Fruit fly (Drosophila melanogaster): Measurements from ENCODE around the gene PolG1.

The PolG1 gene

dm6 chr2L:13803805-13804560, 23.6 kb downstream of the PolG1 start:
- TF ChIP-seq CG34422 (GFP tag; IDR thresholded peaks at IDR 0.05) (no peak), CG18011 (GFP tag; optimal IDR thresholded peaks at IDR 0.05) (no peak), CG12769 (tag; optimal IDR thresholded peaks at IDR 0.05) (peak; percentile 38), CG32772 (GFP tag; IDR thresholded peaks at IDR 0.05) (no peak), sd (tag; optimal IDR thresholded peaks at IDR 0.05) (peak; percentile 75), Hsf (GFP tag; optimal IDR thresholded peaks at IDR 0.05) (no peak), cwo (GFP tag; optimal IDR thresholded peaks at IDR 0.05) (no peak), CG7987 (GFP tag; optimal IDR thresholded peaks at IDR 0.05) (peak; percentile 94), Deaf1 (tag; optimal IDR thresholded peaks at IDR 0.05) (peak; percentile 82), gro (GFP tag; optimal IDR thresholded peaks at IDR 0.05) (peak; percentile 31), Xrp1 (GFP tag; IDR thresholded peaks at IDR 0.05) (no peak), Med (GFP tag) (peak; percentile 64), CG1233 (GFP tag; optimal IDR thresholded peaks at IDR 0.05) (no peak), az2 (GFP tag; optimal IDR thresholded peaks at IDR 0.05) (no peak), CG18599 (GFP tag; optimal IDR thresholded peaks at IDR 0.05) (peak; percentile 26), CG2678 (tag; optimal IDR thresholded peaks at IDR 0.05) (no peak), BtbVII (GFP tag; optimal IDR thresholded peaks at IDR 0.05) (peak; percentile 10), grn (GFP tag; optimal IDR thresholded peaks at IDR 0.05) (peak; percentile 50), Sry-β (GFP tag; optimal IDR thresholded peaks at IDR 0.05) (no peak), kni (GFP tag; optimal IDR thresholded peaks at IDR 0.05) (no peak), CG16863 (GFP tag; optimal IDR thresholded peaks at IDR 0.05) (no peak), lbe (GFP tag; optimal IDR thresholded peaks at IDR 0.05) (no peak), gcm2 (GFP tag; optimal IDR thresholded peaks at IDR 0.05) (no peak), exex (tag; optimal IDR thresholded peaks at IDR 0.05) (peak; percentile 93), danr (GFP tag; IDR thresholded peaks at IDR 0.05) (no peak), p53 (GFP tag; optimal IDR thresholded peaks at IDR 0.05) (no peak), so (GFP tag; IDR thresholded peaks at IDR 0.05) (peak; percentile 22; the same call in 1 of the 3 replicates), Jarid2 (GFP tag; optimal IDR thresholded peaks at IDR 0.05) (peak; percentile 25), vvl (GFP tag; IDR thresholded peaks at IDR 0.05) (no peak), HHEX (GFP tag; optimal IDR thresholded peaks at IDR 0.05) (peak; percentile 6)

- TF ChIP-seq Pdp1 (GFP tag; optimal IDR thresholded peaks at IDR 0.05), result peak in 1 of 2 experiments; percentile 80
- peak; percentile 47 for TF ChIP-seq sens (GFP tag)
- TF ChIP-seq chinmo (GFP tag; IDR thresholded peaks at IDR 0.05; ENCODE audit: partially characterized antibody), result peak; percentile 93
- no peak for TF ChIP-seq danr (GFP tag; IDR thresholded peaks at IDR 0.05)
- TF ChIP-seq ash1 (GFP tag; optimal IDR thresholded peaks at IDR 0.05), result no peak
- TF ChIP-seq lov (optimal IDR thresholded peaks at IDR 0.05), result no peak
- TF ChIP-seq lov (GFP tag; IDR thresholded peaks at IDR 0.05), result no peak
- peak; percentile 44 for TF ChIP-seq CG13287 (GFP tag; IDR thresholded peaks at IDR 0.05; ENCODE audit: partially characterized antibody)
- 0 out of 2 replicates have a peak, but pooled peaks have one; percentile 9 for TF ChIP-seq CG17328 (GFP tag; IDR thresholded peaks at IDR 0.05)
- TF ChIP-seq klu (GFP tag; IDR thresholded peaks at IDR 0.05), result 0 out of 2 replicates have a peak, but pooled peaks have one; percentile 16
- TF ChIP-seq lab (GFP tag; optimal IDR thresholded peaks at IDR 0.05), result peak; percentile 23
- 0 out of 3 replicates have a peak, but pooled peaks have one; percentile 61 for TF ChIP-seq CG6175 (GFP tag; IDR thresholded peaks at IDR 0.05)
- peak; percentile 95 for TF ChIP-seq Adf1 (GFP tag; IDR thresholded peaks at IDR 0.05)
- TF ChIP-seq CG32532 (GFP tag; IDR thresholded peaks at IDR 0.05), result peak; percentile 19; the same call in 1 of the 2 replicates
- TF ChIP-seq sug (tag; optimal IDR thresholded peaks at IDR 0.05), result peak; percentile 47
- TF ChIP-seq bab2 (GFP tag; optimal IDR thresholded peaks at IDR 0.05), result no peak
- TF ChIP-seq ftz-f1 (GFP tag; optimal IDR thresholded peaks at IDR 0.05), result peak; percentile 63
- peak in 1 of 2 experiments; percentile 96 for TF ChIP-seq Hr78 (GFP tag; optimal IDR thresholded peaks at IDR 0.05)
- TF ChIP-seq vvl (GFP tag; IDR thresholded peaks at IDR 0.05), result peak; percentile 57; the same call in 1 of the 2 replicates
- TF ChIP-seq crol (GFP tag; IDR thresholded peaks at IDR 0.05), result peak; percentile 92
Observed at dm6 chr2L:13803032-13803661, 24.4 kb downstream of the PolG1 start, which contains the start of gene CAH1. CAH1 (plus strand) TSS chr2L:13803626.

Measured in whole organism, embryonic.